Worm (Caenorhabditis elegans): Measurements from ENCODE around the gene F08F8.7.
A peak's percentile ranks its signal among the peaks of the same experiment; 100 is the strongest.

Gene F08F8.7

DNA sequence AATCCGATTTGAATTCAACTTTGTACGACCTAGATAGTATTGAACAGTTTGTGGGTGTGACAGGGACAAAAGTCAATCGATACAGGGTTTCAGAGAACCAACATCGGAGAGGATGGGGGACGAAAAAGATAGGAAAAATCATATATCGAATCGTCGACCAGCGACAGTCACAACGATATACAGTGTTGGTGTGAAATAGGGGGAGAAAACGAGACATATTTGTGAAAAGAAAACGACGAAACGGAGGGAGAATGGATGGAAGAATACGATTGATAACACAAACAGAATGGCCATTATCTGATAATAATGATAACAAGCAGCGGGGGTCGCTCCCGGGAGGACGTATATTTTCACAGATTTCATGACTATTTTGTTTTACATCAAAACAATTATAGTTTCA is 28.5 kb upstream of the F08F8.7 start (continued):
- TF ChIP-seq vab-15 (tag; optimal IDR thresholded peaks at IDR 0.05), result peak; percentile 73
- TF ChIP-seq mdl-1 (tag; optimal IDR thresholded peaks at IDR 0.05), result peak in 1 of 2 experiments; percentile 37
- TF ChIP-seq ama-1 (optimal IDR thresholded peaks at IDR 0.05), result peak; percentile 61
- TF ChIP-seq efl-3 (GFP tag; optimal IDR thresholded peaks at IDR 0.05), result no peak
- peak; percentile 53 for TF ChIP-seq lin-14 (GFP tag; optimal IDR thresholded peaks at IDR 0.05)
- TF ChIP-seq nhr-237 (tag; optimal IDR thresholded peaks at IDR 0.05), result no peak
- no peak for TF ChIP-seq alr-1 (tag; optimal IDR thresholded peaks at IDR 0.05; ENCODE audit: borderline replicate concordance)
- TF ChIP-seq unc-98 (GFP tag; IDR thresholded peaks at IDR 0.05), result no peak
- peak; percentile 12 for TF ChIP-seq C16A3.4 (tag; optimal IDR thresholded peaks at IDR 0.05)
- TF ChIP-seq F16B12.6 (tag; optimal IDR thresholded peaks at IDR 0.05), result no peak

- TF ChIP-seq efl-3 (GFP tag; optimal IDR thresholded peaks at IDR 0.05), result no peak
- no peak for TF ChIP-seq egl-27 (tag; optimal IDR thresholded peaks at IDR 0.05)
- no peak for TF ChIP-seq mef-2 (tag; optimal IDR thresholded peaks at IDR 0.05)
- no peak for TF ChIP-seq sup-37 (GFP tag; optimal IDR thresholded peaks at IDR 0.05)
- no peak for TF ChIP-seq pag-3 (tag; optimal IDR thresholded peaks at IDR 0.05; ENCODE audit: borderline replicate concordance, insufficient read depth)
- TF ChIP-seq swsn-7 (tag; optimal IDR thresholded peaks at IDR 0.05), result no peak
- TF ChIP-seq pqm-1 (tag; optimal IDR thresholded peaks at IDR 0.05), result no peak
- no peak for TF ChIP-seq hlh-17 (GFP tag; optimal IDR thresholded peaks at IDR 0.05; ENCODE audit: borderline replicate concordance)
- peak in 1 of 2 experiments; percentile 21 for TF ChIP-seq efl-1 (optimal IDR thresholded peaks at IDR 0.05)
- TF ChIP-seq efl-1 (GFP tag; optimal IDR thresholded peaks at IDR 0.05 in 1 of 2), result peak; percentile 7 to 89
- TF ChIP-seq blmp-1 (tag; optimal IDR thresholded peaks at IDR 0.05), result no peak
- TF ChIP-seq snu-23 (GFP tag; optimal IDR thresholded peaks at IDR 0.05), result peak; percentile 22
- TF ChIP-seq tlp-1 (tag; optimal IDR thresholded peaks at IDR 0.05), result no peak
- TF ChIP-seq zip-4 (GFP tag; optimal IDR thresholded peaks at IDR 0.05), result no peak
- no peak for TF ChIP-seq nhr-12 (tag; optimal IDR thresholded peaks at IDR 0.05)
- no peak for TF ChIP-seq C16A3.4 (tag; optimal IDR thresholded peaks at IDR 0.05)
- 0 out of 2 replicates have a peak, but pooled peaks have one; percentile 17 for TF ChIP-seq grh-1 (GFP tag; IDR thresholded peaks at IDR 0.05)
- TF ChIP-seq C34B4.2 (tag; optimal IDR thresholded peaks at IDR 0.05), result no peak
- peak; percentile 39 for TF ChIP-seq nhr-71 (tag; optimal IDR thresholded peaks at IDR 0.05)
- TF ChIP-seq skn-1 (tag; optimal IDR thresholded peaks at IDR 0.05), result no peak
- no peak for TF ChIP-seq nhr-19 (GFP tag; conservative IDR thresholded peaks at IDR 0.05)
- TF ChIP-seq egl-13 (tag; optimal IDR thresholded peaks at IDR 0.05), result no peak
- no peak for TF ChIP-seq Y116A8C.19 (tag; optimal IDR thresholded peaks at IDR 0.05; ENCODE audit: borderline replicate concordance)
- TF ChIP-seq ceh-82 (tag; optimal IDR thresholded peaks at IDR 0.05), result no peak
- no peak for TF ChIP-seq fos-1 (tag; optimal IDR thresholded peaks at IDR 0.05)
- TF ChIP-seq lsy-2 (tag; optimal IDR thresholded peaks at IDR 0.05), result peak; percentile 13 to 36
- TF ChIP-seq fkh-10 (GFP tag; optimal IDR thresholded peaks at IDR 0.05), result no peak
- TF ChIP-seq pax-3 (tag; optimal IDR thresholded peaks at IDR 0.05), result no peak
- peak; percentile 8 to 42 for TF ChIP-seq lin-35 (GFP tag; optimal IDR thresholded peaks at IDR 0.05)
- TF ChIP-seq unc-30 (tag; optimal IDR thresholded peaks at IDR 0.05), result no peak
- TF ChIP-seq irx-1 (tag; optimal IDR thresholded peaks at IDR 0.05), result no peak
- TF ChIP-seq xbp-1 (tag; optimal IDR thresholded peaks at IDR 0.05), result no peak
- TF ChIP-seq mab-9 (GFP tag; IDR thresholded peaks at IDR 0.05), result no peak
- TF ChIP-seq unc-86 (tag; optimal IDR thresholded peaks at IDR 0.05), result no peak
- no peak for TF ChIP-seq elt-3 (tag; optimal IDR thresholded peaks at IDR 0.05)
- TF ChIP-seq mdl-1 (tag; optimal IDR thresholded peaks at IDR 0.05), result peak in 1 of 2 experiments; percentile 21
- no peak for TF ChIP-seq ztf-4 (tag; optimal IDR thresholded peaks at IDR 0.05)
- no peak for TF ChIP-seq C04F5.9 (tag; optimal IDR thresholded peaks at IDR 0.05)
- TF ChIP-seq ets-5 (GFP tag; IDR thresholded peaks at IDR 0.05), result no peak
- no peak for TF ChIP-seq ces-1 (GFP tag; optimal IDR thresholded peaks at IDR 0.05)
- no peak for TF ChIP-seq jun-1 (tag; optimal IDR thresholded peaks at IDR 0.05)
- peak; percentile 14 for TF ChIP-seq lin-13 (GFP tag; optimal IDR thresholded peaks at IDR 0.05)
- TF ChIP-seq unc-130 (tag; optimal IDR thresholded peaks at IDR 0.05), result peak; percentile 18
- TF ChIP-seq dpl-1 (GFP tag; optimal IDR thresholded peaks at IDR 0.05), result peak in 1 of 3 experiments; percentile 3
Measured at ce11 chrIII:7374681-7375271, 27.8 kb upstream of the F08F8.7 start, which contains the start of gene mml-1. TSS of gene mml-1 (minus strand) at chrIII:7374731.
